Worm (Caenorhabditis elegans) whole organism, L1 larva: Measurements from ENCODE around the gene clec-119.
"Not testable (repeated sequence)": the region's sequence is repeated elsewhere in the genome, so short reads cannot be mapped to it uniquely, and the experiment has no call there.

Experiments
- C16A3.4 ChIP-seq: fragments of 150-350 bp; optimal IDR thresholded peaks from 2 replicates; lab custom pipeline; 2014; ENCODE audit warnings: missing biosample characterization, missing genetic modification characterization
- F16B12.6 ChIP-seq: fragments of 150-350 bp; optimal IDR thresholded peaks from 2 replicates; lab custom pipeline; 2014; ENCODE audit warnings: missing biosample characterization, missing genetic modification characterization
- aha-1 ChIP-seq: fragments of 150-350 bp; optimal IDR thresholded peaks from 2 replicates; lab custom pipeline; 2014; ENCODE audit warnings: missing biosample characterization, missing genetic modification characterization
- ceh-63 ChIP-seq: fragments of 200-800 bp; sonication (Bioruptor generic); optimal IDR thresholded peaks from 2 replicates; lab custom pipeline; 2018; ENCODE audit warnings: mild to moderate bottlenecking, missing genetic modification characterization, missing compliant biosample characterization
- ceh-8 ChIP-seq: fragments of 200-800 bp; sonication (Bioruptor generic); optimal IDR thresholded peaks from 2 replicates; lab custom pipeline; 2018; ENCODE audit warnings: mild to moderate bottlenecking, missing genetic modification characterization, moderate library complexity, missing compliant biosample characterization
- ceh-82 ChIP-seq, 3 experiments: fragments of 150-350 bp in 1 of 3; sonication (generic microtip) in 2 of 3; optimal IDR thresholded peaks; 2 replicates each; lab custom pipeline; 2014 to 2017; ENCODE audit warnings: missing biosample characterization in 3 of 3, missing genetic modification characterization in 3 of 3
- ceh-88 ChIP-seq: fragments of 200-800 bp; sonication (Bioruptor generic); IDR thresholded peaks from 2 replicates; pipeline ENCODE4 v1.3.6; 2022; ENCODE audit warnings: missing genetic modification characterization, missing compliant biosample characterization
- dsc-1 ChIP-seq: sonication (generic microtip); optimal IDR thresholded peaks from 2 replicates; lab custom pipeline; 2016; ENCODE audit warnings: mild to moderate bottlenecking, missing genetic modification characterization, missing compliant biosample characterization
- efl-1 ChIP-seq, 4 experiments: fragments of 150-350 bp; optimal IDR thresholded peaks in 3 of 4; peaks in 1 of 4; 1 replicate in 1 of 4; 2 replicates in 3 of 4; lab custom pipeline; 2014; ENCODE audit warnings: missing biosample characterization in 2 of 4, missing genetic modification characterization in 2 of 4, missing genetic modification reagents in 2 of 4
- egl-13 ChIP-seq: sonication (generic microtip); optimal IDR thresholded peaks from 2 replicates; lab custom pipeline; 2016; ENCODE audit warnings: missing genotype, missing genetic modification reagents, missing genetic modification characterization, missing compliant biosample characterization
- egl-27 ChIP-seq, 2 experiments: fragments of 150-350 bp in 1 of 2; sonication (generic microtip); optimal IDR thresholded peaks; 3 replicates each; lab custom pipeline; 2017 to 2018; ENCODE audit warnings: missing biosample characterization in 2 of 2, missing genetic modification characterization in 2 of 2, missing genetic modification reagents in 2 of 2
- fkh-4 ChIP-seq: sonication (generic microtip); optimal IDR thresholded peaks from 2 replicates; lab custom pipeline; 2016; ENCODE audit warnings: missing compliant biosample characterization, missing genetic modification characterization, borderline replicate concordance
- fkh-8 ChIP-seq: sonication (generic microtip); optimal IDR thresholded peaks from 2 replicates; lab custom pipeline; 2016; ENCODE audit warnings: mild to moderate bottlenecking, missing genetic modification characterization, missing compliant biosample characterization
- fos-1 ChIP-seq: fragments of 150-350 bp; optimal IDR thresholded peaks from 2 replicates; lab custom pipeline; 2014; ENCODE audit warnings: missing biosample characterization, missing genetic modification characterization
- grh-1 ChIP-seq: fragments of 200-800 bp; sonication (Bioruptor generic); IDR thresholded peaks from 2 replicates; pipeline ENCODE4 v1.3.6; 2022; ENCODE audit warnings: missing genetic modification reagents, missing genetic modification characterization, missing compliant biosample characterization
- hpl-2 ChIP-seq: fragments of 150-350 bp; optimal IDR thresholded peaks from 2 replicates; lab custom pipeline; 2014; ENCODE audit warnings: missing biosample characterization, missing genetic modification reagents, missing genetic modification characterization
- isw-1 ChIP-seq: fragments of 200-800 bp; sonication (Bioruptor generic); IDR thresholded peaks from 2 replicates; pipeline ENCODE4 v1.3.6; 2022; ENCODE audit warnings: missing genetic modification characterization, missing compliant biosample characterization
- lin-13 ChIP-seq: fragments of 150-350 bp; optimal IDR thresholded peaks from 2 replicates; lab custom pipeline; 2014; ENCODE audit warnings: missing biosample characterization, missing genetic modification reagents, missing genetic modification characterization
- lin-14 ChIP-seq: fragments of 200-800 bp; sonication (Bioruptor generic); optimal IDR thresholded peaks from 2 replicates; lab custom pipeline; 2018; ENCODE audit warnings: mild to moderate bottlenecking, missing genetic modification characterization, moderate library complexity, missing compliant biosample characterization
- lin-39 ChIP-seq: fragments of 150-350 bp; optimal IDR thresholded peaks from 2 replicates; lab custom pipeline; 2014; ENCODE audit warnings: missing biosample characterization, missing genetic modification reagents, missing genetic modification characterization
- nhr-19 ChIP-seq: fragments of 200-800 bp; sonication (Bioruptor generic); conservative IDR thresholded peaks from 2 replicates; pipeline ENCODE4 v1.3.6; 2022; ENCODE audit warnings: missing genetic modification characterization, missing compliant biosample characterization
- nhr-237 ChIP-seq: fragments of 150-350 bp; optimal IDR thresholded peaks from 2 replicates; lab custom pipeline; 2014; ENCODE audit warnings: missing biosample characterization, missing genetic modification characterization
- nhr-47 ChIP-seq: sonication (generic microtip); optimal IDR thresholded peaks from 2 replicates; lab custom pipeline; 2016; ENCODE audit warnings: mild to moderate bottlenecking, missing genetic modification characterization, moderate library complexity, missing compliant biosample characterization
- nhr-71 ChIP-seq: sonication (generic microtip); optimal IDR thresholded peaks from 2 replicates; lab custom pipeline; 2016; ENCODE audit warnings: mild to moderate bottlenecking, missing genetic modification characterization, moderate library complexity, missing compliant biosample characterization
- nhr-77 ChIP-seq: fragments of 150-350 bp; optimal IDR thresholded peaks from 2 replicates; lab custom pipeline; 2014; ENCODE audit warnings: missing biosample characterization, missing genetic modification characterization
- nhr-84 ChIP-seq: sonication (generic microtip); optimal IDR thresholded peaks from 2 replicates; lab custom pipeline; 2017; ENCODE audit warnings: missing biosample characterization, missing genetic modification characterization
- nhr-90 ChIP-seq: sonication (generic microtip); optimal IDR thresholded peaks from 2 replicates; lab custom pipeline; 2016; ENCODE audit warnings: mild to moderate bottlenecking, missing genetic modification characterization, missing compliant biosample characterization; ENCODE audit not compliant: poor library complexity
- pax-3 ChIP-seq: fragments of 200-800 bp; sonication (Bioruptor generic); optimal IDR thresholded peaks from 2 replicates; lab custom pipeline; 2018; ENCODE audit warnings: mild to moderate bottlenecking, missing genetic modification characterization, moderate library complexity, missing compliant biosample characterization
- rnt-1 ChIP-seq: sonication (generic microtip); optimal IDR thresholded peaks from 2 replicates; lab custom pipeline; 2016; ENCODE audit warnings: mild to moderate bottlenecking, missing genetic modification characterization, moderate library complexity, missing compliant biosample characterization
- tlp-1 ChIP-seq: fragments of 150-350 bp; optimal IDR thresholded peaks from 2 replicates; lab custom pipeline; 2014; ENCODE audit warnings: missing biosample characterization, missing genetic modification characterization
- unc-130 ChIP-seq: fragments of 150-350 bp; optimal IDR thresholded peaks from 2 replicates; lab custom pipeline; 2017; ENCODE audit warnings: missing biosample characterization, missing genetic modification characterization, inconsistent platforms
- unc-30 ChIP-seq: sonication (generic microtip); optimal IDR thresholded peaks from 2 replicates; lab custom pipeline; 2017; ENCODE audit warnings: missing biosample characterization, missing genetic modification characterization
- unc-86 ChIP-seq: sonication (generic microtip); optimal IDR thresholded peaks from 2 replicates; lab custom pipeline; 2016; ENCODE audit warnings: missing genetic modification characterization, missing compliant biosample characterization
- zag-1 ChIP-seq: fragments of 150-350 bp; optimal IDR thresholded peaks from 2 replicates; lab custom pipeline; 2014; ENCODE audit warnings: missing biosample characterization, missing genetic modification characterization
- ztf-11 ChIP-seq, 2 experiments: sonication (generic microtip); optimal IDR thresholded peaks; 2 replicates each; lab custom pipeline; 2016 to 2017; ENCODE audit warnings: missing genetic modification characterization in 2 of 2, missing biosample characterization in 1 of 2, missing compliant biosample characterization in 1 of 2
- ztf-4 ChIP-seq: fragments of 150-350 bp; optimal IDR thresholded peaks from 2 replicates; lab custom pipeline; 2014; ENCODE audit warnings: missing biosample characterization, missing genetic modification characterization

The clec-119 gene

DNA sequence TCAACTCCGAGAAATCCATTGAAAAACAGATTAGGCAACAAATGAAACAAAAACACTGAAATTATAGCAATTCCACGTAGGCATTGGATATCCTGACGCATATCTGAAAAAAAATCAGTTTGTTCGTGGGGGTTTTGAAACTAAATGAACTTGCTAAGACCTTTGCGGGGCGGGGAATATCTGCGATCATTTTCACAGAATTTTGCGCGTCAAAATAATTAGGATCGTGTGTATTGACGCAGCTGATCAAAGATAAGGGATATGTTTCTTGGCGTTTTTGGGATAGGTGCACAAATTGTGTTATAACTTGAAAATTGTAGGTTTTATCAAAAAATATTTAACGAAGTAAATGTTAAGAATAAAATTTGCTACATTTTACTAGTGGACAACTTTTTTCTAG is 11.1 kb downstream of the clec-119 start, which contains the start of gene oac-30:
Gene oac-30, minus strand, starts transcription at position 101 of the 400 bp plus-strand sequence.
- TF ChIP-seq egl-13 (tag; lab: Kevin White, UChicago) (no peak), fos-1 (no peak), F16B12.6 (tag; lab: Kevin White, UChicago) (no peak), ztf-11 (tag; optimal IDR thresholded peaks at IDR 0.05; lab: Kevin White, UChicago) (no peak), nhr-90 (tag; lab: Kevin White, UChicago) (no peak), nhr-71 (no peak), egl-27 (tag; optimal IDR thresholded peaks at IDR 0.05; lab: Kevin White, UChicago) (no peak), lin-14 (no peak), grh-1 (no peak), nhr-47 (tag; lab: Kevin White, UChicago) (no peak), ztf-4 (tag; lab: Kevin White, UChicago) (no peak), nhr-77 (tag; lab: Kevin White, UChicago) (no peak), C16A3.4 (tag; lab: Kevin White, UChicago) (no peak), nhr-84 (tag; lab: Kevin White, UChicago) (no peak), lin-13 (GFP tag; lab: Kevin White, UChicago) (no peak), nhr-19 (GFP tag; lab: Robert Waterston, UW) (no peak), unc-30 (tag; lab: Kevin White, UChicago) (no peak), unc-130 (tag; lab: Kevin White, UChicago) (no peak)

DNA sequence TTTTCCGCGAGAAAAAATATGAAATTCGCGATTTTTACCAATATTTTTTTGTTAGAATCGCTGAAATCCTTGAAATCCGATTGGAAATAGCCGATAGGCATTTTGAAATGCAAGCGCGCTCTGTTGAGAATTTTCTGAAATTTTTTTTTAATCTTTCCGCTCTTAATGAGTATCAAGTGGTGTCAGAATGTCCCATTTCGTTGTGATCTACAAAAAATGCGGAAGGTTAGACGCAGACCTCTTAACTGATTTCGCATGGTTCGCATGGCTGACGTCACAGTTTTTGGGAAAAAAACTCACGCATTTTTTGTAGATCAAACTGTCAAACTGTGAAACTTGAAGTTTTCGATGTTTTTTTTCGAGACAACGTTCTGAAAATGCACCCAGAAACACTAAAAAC is 16.1 kb downstream of the clec-119 start, which contains the start of gene srw-66:
Gene srw-66, minus strand, starts transcription at position 101 of the 400 bp plus-strand sequence.
- TF ChIP-seq ceh-8 (GFP tag; lab: Kevin White, UChicago) (no peak), efl-1 (optimal IDR thresholded peaks at IDR 0.05; lab: Kevin White, UChicago) (no peak), efl-1 (GFP tag; optimal IDR thresholded peaks at IDR 0.05 in 1 of 2; lab: Kevin White, UChicago) (peak in 1 of 2 experiments; percentile 43)

DNA sequence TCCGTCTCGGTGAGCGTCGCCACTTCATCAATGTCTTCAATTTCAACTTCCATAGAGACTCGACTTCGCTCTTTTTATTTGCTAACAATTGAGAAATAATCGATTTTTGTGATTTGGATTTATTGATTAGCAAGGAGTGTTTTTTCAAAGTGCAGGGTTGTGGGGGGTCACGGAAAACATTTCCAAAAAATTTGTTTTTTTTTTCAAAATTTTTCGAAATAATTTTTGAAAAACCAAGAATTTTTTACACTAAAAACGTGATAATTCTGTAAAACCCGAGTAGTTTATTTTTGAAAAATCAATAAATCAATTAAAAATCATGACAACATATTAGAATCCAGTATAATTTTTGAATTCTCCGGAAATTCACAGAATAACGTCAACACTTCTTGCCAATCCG is 19.7 kb downstream of the clec-119 start, which contains the start of gene Y57G7A.5:
Gene Y57G7A.5, minus strand, starts transcription at position 101 of the 400 bp plus-strand sequence.
- TF ChIP-seq aha-1 (tag; lab: Kevin White, UChicago) = no peak
- no peak for TF ChIP-seq nhr-237
- TF ChIP-seq zag-1 = no peak
- TF ChIP-seq ceh-88 = no peak
- TF ChIP-seq ceh-63 (GFP tag; lab: Kevin White, UChicago) = no peak
- no peak for TF ChIP-seq tlp-1 (tag; lab: Kevin White, UChicago)
- TF ChIP-seq pax-3 (tag; lab: Kevin White, UChicago) = no peak
- TF ChIP-seq unc-86 = no peak
- no peak for TF ChIP-seq egl-27 (tag; optimal IDR thresholded peaks at IDR 0.05; lab: Kevin White, UChicago)
- TF ChIP-seq egl-13 (tag; lab: Kevin White, UChicago) = no peak
- no peak for TF ChIP-seq nhr-19 (GFP tag; lab: Robert Waterston, UW)
- no peak for TF ChIP-seq dsc-1
- TF ChIP-seq lin-39 = no peak

DNA sequence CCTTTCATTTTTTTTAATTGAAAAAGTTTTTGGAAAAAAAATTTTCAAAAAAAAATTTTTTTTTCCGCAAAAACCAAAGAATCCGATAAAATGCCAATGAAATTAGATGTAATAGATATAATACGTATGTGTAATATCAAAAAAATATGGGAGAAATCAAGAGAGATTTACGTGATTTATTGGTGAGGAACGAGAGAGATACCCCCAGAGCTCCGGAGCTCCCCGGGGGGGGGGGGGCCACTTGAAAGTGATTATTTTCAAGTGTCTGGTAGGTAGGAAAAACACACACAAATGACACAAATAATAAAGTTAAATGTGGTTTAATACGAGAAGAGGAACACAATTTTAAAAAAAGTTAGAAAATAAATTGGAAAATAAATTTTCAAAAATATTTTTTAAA is 21.0 kb downstream of the clec-119 start, which contains the start of gene Y57G7A.11:
Gene Y57G7A.11, minus strand, starts transcription at position 101 of the 400 bp plus-strand sequence.
- TF ChIP-seq fkh-4 (tag; lab: Kevin White, UChicago) (peak; percentile 39), nhr-77 (tag; lab: Kevin White, UChicago) (no peak), dsc-1 (peak; percentile 83), ceh-82 (tag; optimal IDR thresholded peaks at IDR 0.05; lab: Kevin White, UChicago) (no peak), hpl-2 (GFP tag; lab: Kevin White, UChicago) (no peak), rnt-1 (tag; lab: Kevin White, UChicago) (no peak), unc-30 (tag; lab: Kevin White, UChicago) (no peak)

DNA sequence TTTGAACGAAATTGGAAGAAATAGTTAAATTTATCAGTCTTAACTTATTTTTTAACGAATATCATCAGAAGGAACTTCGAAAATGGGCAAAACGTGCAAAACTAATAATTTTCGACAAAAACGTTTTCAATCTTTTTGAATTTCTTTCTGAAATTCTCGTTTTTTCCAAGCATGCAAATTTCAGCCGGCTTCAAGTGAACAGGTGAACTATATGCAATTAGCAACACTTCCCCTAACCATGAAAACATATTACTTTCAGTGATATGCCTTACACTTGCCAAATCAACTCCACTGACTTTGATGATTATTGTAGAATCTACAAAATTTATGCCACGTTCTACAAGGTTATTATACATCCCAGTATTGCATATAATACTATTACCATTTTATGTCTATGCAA is 22.6 kb downstream of the clec-119 start, which contains the start of gene srz-63:
Gene srz-63, plus strand, starts transcription at position 301 of the 400 bp plus-strand sequence.
- not testable (repeated sequence) for TF ChIP-seq fkh-8 (tag; lab: Kevin White, UChicago); isw-1 (GFP tag; lab: Robert Waterston, UW); nhr-47 (tag; lab: Kevin White, UChicago)
